Fruit fly (Drosophila melanogaster): ENCODE results near the gene csw.

Gene csw

DNA sequence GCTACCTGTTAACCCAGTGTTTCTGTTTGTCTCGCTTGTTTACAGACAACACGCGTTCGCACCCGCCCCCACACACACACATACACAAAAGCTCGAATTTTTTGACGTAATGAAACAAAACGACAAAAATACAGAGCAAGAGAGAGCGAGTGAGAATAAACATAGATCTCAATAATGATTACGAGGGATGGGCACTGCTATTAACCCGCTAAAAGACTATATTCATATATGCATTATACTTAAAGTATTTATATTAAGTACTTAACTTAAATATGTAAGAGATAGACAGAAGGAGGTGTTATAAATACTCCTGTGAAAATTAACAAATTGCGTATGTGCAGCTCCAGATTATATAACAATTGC lies 47.8 kb downstream of the csw start:
- TF ChIP-seq h (optimal IDR thresholded peaks at IDR 0.05) (no peak), Sin3A (optimal IDR thresholded peaks at IDR 0.05) (no peak), insv (optimal IDR thresholded peaks at IDR 0.05) (no peak), psq (optimal IDR thresholded peaks at IDR 0.05) (no peak), Myc (optimal IDR thresholded peaks at IDR 0.05) (no peak), ttk (optimal IDR thresholded peaks at IDR 0.05) (no peak)

DNA sequence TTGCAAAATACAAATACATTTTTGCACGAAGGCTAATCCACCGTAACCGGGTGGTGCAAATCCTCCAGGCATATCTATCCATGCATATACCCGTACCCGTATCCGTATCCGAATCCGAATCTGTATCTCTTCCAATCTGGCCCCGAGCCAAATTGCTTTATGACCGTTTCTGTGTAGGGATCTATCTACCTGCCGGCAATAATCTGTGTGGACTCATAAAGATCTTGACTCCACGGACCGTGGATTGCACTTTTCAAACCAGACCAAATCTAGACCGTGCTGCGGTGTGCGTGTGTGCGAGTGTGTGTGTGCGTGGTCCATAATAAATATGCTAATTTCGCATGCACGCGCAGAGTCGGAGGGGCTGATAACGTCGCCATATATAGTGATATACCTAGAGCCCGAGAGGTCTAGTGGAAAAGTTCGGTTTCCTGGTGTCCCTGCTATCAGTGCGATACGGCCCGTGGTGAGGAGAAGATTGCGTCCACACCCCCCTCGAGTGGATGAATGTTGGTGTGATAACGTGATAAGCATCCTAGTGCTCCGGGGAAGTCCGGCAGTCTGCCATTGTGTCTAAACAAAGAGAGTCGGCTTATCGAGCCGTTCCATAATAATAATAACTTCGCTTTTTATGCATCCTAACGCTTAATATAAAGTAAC lies 48.4 kb downstream of the csw start:
- TF ChIP-seq Myc (optimal IDR thresholded peaks at IDR 0.05) (no peak), h (optimal IDR thresholded peaks at IDR 0.05) (no peak), Sin3A (optimal IDR thresholded peaks at IDR 0.05) (no peak), insv (optimal IDR thresholded peaks at IDR 0.05) (no peak), psq (optimal IDR thresholded peaks at IDR 0.05) (no peak), ttk (optimal IDR thresholded peaks at IDR 0.05) (no peak)

DNA sequence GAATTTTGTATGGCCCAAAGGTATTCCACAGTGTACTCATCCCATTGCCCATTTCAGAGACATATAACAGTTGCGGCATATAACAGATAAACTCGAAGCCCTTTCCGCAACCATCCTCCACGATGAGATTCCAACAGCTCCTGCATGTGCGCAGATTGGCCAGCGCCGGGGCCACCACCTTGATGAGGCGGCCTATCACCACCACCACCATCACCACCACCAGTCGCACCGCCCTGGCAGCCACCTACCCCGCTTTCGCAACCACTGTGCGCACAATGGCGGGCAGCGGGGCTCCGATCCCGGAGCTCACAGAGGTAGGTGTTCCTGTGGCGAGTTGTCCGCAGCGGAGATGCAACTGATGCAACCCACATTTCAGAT lies 48.9 kb downstream of the csw start:
- TF ChIP-seq psq (optimal IDR thresholded peaks at IDR 0.05) (no peak), ttk (optimal IDR thresholded peaks at IDR 0.05) (no peak), h (optimal IDR thresholded peaks at IDR 0.05) (no peak), insv (optimal IDR thresholded peaks at IDR 0.05) (no peak), Sin3A (optimal IDR thresholded peaks at IDR 0.05) (no peak), Myc (optimal IDR thresholded peaks at IDR 0.05) (no peak)

DNA sequence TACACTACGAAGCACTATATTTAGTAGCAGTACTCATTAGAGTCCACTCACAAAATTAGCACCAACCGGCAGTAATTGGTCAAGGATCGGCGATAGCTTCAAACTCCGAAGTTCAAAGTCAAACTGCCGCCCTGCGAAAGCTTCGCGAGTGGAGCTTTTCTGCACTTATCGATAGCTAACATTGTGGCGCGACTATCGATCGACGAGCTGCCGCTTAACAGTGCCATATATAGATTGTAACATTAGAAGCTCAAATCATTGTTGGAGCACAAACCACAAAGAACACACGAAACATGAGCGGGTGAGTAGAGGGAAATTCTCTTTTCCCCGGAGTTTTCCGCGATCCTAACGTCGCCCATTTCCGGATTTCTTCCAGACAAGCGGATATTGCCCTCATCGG lies 51.1 kb downstream of the csw start, which contains the start of gene Pgd:
Gene Pgd (plus strand): TSS at position 23 of the 400 bp plus-strand sequence.
- TF ChIP-seq psq (optimal IDR thresholded peaks at IDR 0.05) (no peak), ttk (optimal IDR thresholded peaks at IDR 0.05) (no peak), Myc (optimal IDR thresholded peaks at IDR 0.05) (no peak), insv (optimal IDR thresholded peaks at IDR 0.05) (no peak), Sin3A (optimal IDR thresholded peaks at IDR 0.05) (no peak), h (optimal IDR thresholded peaks at IDR 0.05) (no peak)

DNA sequence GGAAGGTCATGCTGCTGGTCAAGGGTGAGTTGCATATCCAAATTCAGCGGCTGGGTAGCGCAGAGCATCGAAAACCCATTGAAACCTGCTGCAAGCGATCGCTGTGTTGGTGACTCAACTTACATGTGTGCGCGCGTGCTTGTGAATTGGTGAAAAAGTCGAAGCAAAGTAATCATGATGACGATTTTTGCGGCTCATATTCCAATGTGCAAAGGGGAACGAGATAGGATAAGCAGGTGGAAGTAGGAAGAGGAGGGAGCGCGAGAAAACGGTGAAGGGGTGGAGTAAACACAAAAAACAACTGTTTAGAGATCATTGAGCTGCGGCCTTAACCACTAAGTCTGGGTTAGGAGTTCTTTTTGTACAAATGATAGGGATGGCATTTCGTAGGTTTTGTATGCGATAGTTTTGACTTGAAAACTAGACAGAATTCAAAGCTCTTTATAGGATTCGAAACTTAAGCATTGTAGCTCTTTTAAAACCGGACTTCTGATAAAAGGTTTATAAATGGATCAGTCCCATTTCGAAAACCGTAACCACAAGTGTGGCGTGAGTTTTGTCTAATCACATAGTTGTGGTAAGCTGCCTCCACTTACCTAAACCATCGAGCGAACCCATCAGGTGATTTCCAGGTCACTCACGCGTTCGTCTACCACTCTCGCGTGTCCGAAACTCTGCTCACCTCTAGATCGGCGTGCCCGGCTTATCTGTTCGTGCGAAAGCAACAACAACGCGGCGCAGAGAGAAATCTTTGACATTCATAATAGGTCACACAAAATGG lies 51.8 kb downstream of the csw start:
- TF ChIP-seq psq (optimal IDR thresholded peaks at IDR 0.05): no peak
- no peak for TF ChIP-seq Myc (optimal IDR thresholded peaks at IDR 0.05)
- TF ChIP-seq ttk (optimal IDR thresholded peaks at IDR 0.05): no peak

DNA sequence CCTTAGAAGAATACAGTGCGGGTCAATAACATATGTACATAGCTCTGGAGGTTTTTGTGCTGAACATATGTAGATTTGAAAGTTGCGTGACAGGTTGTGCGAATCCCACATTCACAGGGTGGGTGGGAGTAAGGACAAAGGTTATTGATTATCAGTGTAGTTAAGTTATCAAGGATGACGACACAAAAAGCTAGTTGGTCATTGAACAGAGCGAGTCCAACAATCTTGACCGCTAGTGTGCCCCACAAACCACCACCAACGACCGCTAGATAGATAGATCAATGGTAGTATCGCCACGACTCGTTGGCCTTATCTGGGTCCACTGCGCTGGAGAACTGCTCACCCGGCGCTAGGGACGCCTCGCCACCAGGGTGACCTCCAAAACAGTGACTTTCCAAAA lies 52.5 kb downstream of the csw start:
- no peak for TF ChIP-seq Sin3A (optimal IDR thresholded peaks at IDR 0.05)
- no peak for TF ChIP-seq h (optimal IDR thresholded peaks at IDR 0.05)
- no peak for TF ChIP-seq insv (optimal IDR thresholded peaks at IDR 0.05)
- TF ChIP-seq Myc (optimal IDR thresholded peaks at IDR 0.05): no peak
- TF ChIP-seq psq (optimal IDR thresholded peaks at IDR 0.05): no peak
- TF ChIP-seq ttk (optimal IDR thresholded peaks at IDR 0.05): no peak

DNA sequence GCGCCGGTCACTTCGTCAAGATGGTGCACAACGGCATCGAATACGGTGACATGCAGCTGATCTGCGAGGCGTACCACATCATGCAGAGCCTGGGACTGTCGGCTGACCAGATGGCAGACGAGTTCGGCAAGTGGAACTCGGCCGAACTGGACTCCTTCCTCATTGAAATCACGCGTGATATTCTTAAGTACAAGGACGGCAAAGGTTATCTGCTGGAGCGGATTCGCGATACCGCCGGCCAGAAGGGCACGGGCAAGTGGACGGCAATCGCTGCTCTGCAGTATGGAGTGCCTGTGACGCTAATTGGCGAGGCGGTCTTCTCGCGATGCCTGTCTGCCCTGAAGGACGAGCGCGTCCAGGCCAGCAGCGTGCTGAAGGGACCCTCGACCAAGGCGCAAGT lies 53.4 kb downstream of the csw start:
- TF ChIP-seq Myc (optimal IDR thresholded peaks at IDR 0.05): no peak
- TF ChIP-seq ttk (optimal IDR thresholded peaks at IDR 0.05): no peak
- TF ChIP-seq Sin3A (optimal IDR thresholded peaks at IDR 0.05): no peak
- TF ChIP-seq insv (optimal IDR thresholded peaks at IDR 0.05): no peak
- no peak for TF ChIP-seq h (optimal IDR thresholded peaks at IDR 0.05)
- TF ChIP-seq psq (optimal IDR thresholded peaks at IDR 0.05): no peak

DNA sequence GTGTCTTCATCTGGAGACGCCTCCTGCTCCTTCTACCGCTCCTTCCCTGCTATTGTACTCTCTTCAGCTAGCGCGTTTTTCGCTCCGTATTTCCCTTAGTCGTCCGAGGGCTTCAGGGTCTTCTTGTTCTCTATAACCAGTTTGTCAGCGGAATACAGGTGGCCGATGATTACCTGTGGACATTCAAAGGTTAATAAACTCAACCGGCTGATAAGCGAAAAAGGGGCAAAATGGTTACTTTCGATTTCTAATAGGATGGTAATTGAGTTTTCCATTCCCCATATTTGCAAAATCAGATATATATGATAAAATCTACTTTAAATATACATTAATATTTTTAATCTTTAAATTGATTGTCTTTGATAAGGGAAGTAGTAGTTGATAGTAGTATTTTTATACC lies 54.6 kb downstream of the csw start:
- TF ChIP-seq insv (optimal IDR thresholded peaks at IDR 0.05): no peak
- no peak for TF ChIP-seq ttk (optimal IDR thresholded peaks at IDR 0.05)
- TF ChIP-seq Myc (optimal IDR thresholded peaks at IDR 0.05): no peak
- TF ChIP-seq Sin3A (optimal IDR thresholded peaks at IDR 0.05): no peak
- no peak for TF ChIP-seq h (optimal IDR thresholded peaks at IDR 0.05)
- no peak for TF ChIP-seq psq (optimal IDR thresholded peaks at IDR 0.05)

DNA sequence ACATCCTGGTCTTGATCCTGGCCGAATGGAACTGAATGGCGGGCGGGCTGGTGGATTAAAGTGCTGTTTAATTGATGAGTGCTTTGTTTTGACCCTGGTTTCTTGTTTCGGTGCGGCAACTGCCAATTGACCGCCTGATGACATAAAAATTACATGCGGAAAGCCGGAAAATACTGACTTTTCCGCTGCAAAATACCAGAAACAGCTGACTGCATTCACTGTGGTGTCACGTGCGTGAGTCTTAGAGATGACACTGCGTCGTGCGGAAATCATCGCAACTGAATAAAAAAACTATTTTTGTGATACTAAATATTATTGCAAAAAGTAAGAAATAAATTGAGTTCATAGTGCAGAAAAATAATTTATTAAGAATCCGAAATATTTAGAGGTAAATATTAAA lies 55.4 kb downstream of the csw start, which contains the start of gene bcn92:
Gene bcn92 (minus strand): TSS at position 170 of the 400 bp plus-strand sequence.
- TF ChIP-seq h (optimal IDR thresholded peaks at IDR 0.05) (no peak), Sin3A (optimal IDR thresholded peaks at IDR 0.05) (no peak), ttk (optimal IDR thresholded peaks at IDR 0.05) (no peak), psq (optimal IDR thresholded peaks at IDR 0.05) (no peak), insv (optimal IDR thresholded peaks at IDR 0.05) (no peak), Myc (optimal IDR thresholded peaks at IDR 0.05) (no peak)

DNA sequence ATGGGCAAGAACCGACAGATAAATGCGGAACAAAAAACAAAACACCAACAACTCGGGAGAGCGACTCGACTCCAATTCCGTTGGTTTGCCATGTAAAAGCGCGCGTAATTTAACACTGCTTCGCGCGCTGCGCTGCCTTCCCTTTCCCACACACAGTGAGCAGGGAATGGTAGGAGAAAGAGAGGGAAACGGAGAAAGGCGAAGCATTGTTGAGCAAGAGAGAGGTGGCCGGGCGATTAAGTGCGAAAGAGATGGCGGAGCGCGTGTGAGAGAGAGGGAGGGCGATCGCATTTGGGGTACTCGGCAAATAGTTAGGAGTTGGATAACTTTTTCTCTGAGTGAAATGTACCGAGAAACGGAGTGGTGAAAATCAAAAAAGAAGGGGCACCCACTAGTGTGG lies 61.8 kb downstream of the csw start:
- TF ChIP-seq Myc (optimal IDR thresholded peaks at IDR 0.05): no peak
- peak; percentile 88 for TF ChIP-seq insv (optimal IDR thresholded peaks at IDR 0.05)
- peak; percentile 74 for TF ChIP-seq h (optimal IDR thresholded peaks at IDR 0.05)

DNA sequence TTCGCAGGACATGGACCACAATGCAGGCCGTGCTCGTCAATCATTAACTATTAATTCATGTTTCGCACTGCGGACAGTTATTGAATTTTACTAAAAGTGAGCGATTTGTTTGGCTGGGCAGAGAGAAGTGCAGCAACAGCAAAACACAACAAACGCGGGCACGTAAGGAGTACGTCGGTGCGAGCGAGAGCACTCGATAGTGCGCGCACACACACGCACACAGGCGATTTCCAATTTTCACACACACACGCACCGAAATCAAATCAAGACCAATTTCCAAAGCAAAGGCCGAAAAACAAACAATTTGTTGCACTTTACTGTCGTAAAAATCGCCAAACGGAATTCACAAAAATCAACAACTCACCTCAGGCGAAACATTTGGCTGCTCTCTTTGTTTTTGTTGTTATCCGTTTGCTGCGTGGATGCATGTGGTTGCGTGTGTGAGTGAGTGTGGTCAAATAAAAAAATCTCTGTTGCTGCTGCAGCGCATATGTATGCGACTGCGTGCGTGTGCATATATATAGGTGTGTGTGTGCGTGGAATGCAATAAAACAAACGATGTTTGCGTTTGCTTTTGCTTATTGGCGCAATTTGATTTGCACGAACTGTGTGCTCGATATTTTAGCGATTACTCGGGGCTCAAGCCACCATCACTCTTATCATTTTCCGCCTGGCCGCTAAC lies 64.0 kb downstream of the csw start:
- no peak for TF ChIP-seq Myc (optimal IDR thresholded peaks at IDR 0.05)

DNA sequence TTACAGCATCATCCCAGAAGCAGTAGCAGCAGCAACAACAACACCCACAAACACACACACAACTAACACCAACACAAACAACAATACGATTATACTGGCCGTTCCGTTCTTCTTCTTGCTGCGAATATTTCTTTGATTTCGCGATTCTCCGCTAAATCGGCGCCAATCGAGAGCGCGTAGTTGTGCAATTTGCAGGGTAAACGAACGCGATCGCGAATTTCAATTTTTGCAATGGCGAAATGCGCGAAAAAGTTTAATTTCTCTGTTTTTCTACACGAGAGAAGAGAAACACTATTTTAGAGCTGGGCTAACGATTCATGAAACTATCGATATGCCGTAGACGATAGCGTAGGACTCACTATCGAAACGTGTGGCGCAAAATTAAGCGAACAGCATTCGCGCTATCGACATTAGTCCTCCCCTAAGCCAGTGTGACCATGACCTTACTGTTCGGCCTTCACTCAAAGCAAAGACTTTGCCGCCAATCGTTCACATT lies 64.7 kb downstream of the csw start, which contains the start of gene wapl:
Gene wapl (minus strand): TSS at position 316 of the 496 bp plus-strand sequence.
- TF ChIP-seq insv (optimal IDR thresholded peaks at IDR 0.05) (no peak), Sin3A (optimal IDR thresholded peaks at IDR 0.05) (no peak), psq (optimal IDR thresholded peaks at IDR 0.05) (no peak), ttk (optimal IDR thresholded peaks at IDR 0.05) (no peak), Myc (optimal IDR thresholded peaks at IDR 0.05) (no peak), h (optimal IDR thresholded peaks at IDR 0.05) (no peak)

Measured in Kc167 (cell line).